Fruit fly (Drosophila melanogaster) whole organism, wandering third instar larva: ENCODE results near the gene Cln7.

Experiments
- Abd-B ChIP-seq: fragments of >200 bp; optimal IDR thresholded peaks from 2 replicates; lab custom pipeline; 2017; ENCODE audit warnings: missing biosample characterization, missing genetic modification characterization
- CrebA ChIP-seq: fragments of 200-800 bp; sonication (Bioruptor generic); optimal IDR thresholded peaks from 2 replicates; lab custom pipeline; 2016; ENCODE audit warnings: missing biosample characterization, mild to moderate bottlenecking, missing genetic modification characterization, borderline replicate concordance
- Hr78 ChIP-seq: fragments of >200 bp; optimal IDR thresholded peaks from 2 replicates; lab custom pipeline; 2017; ENCODE audit warnings: missing biosample characterization, missing genetic modification characterization
- OdsH ChIP-seq: fragments of 200-800 bp; sonication (Bioruptor generic); optimal IDR thresholded peaks from 2 replicates; lab custom pipeline; 2016; ENCODE audit warnings: missing biosample characterization, mild to moderate bottlenecking, missing genetic modification characterization
- Sp1 ChIP-seq: fragments of 200-800 bp; sonication (Bioruptor generic); optimal IDR thresholded peaks from 3 replicates; lab custom pipeline; 2019; ENCODE audit warnings: missing biosample characterization, mild to moderate bottlenecking, missing genetic modification characterization, moderate library complexity
- dmrt93B ChIP-seq: fragments of 200-800 bp; sonication (Bioruptor generic); optimal IDR thresholded peaks from 2 replicates; lab custom pipeline; 2018; ENCODE audit warnings: missing biosample characterization, mild to moderate bottlenecking, missing genetic modification characterization
- dsf ChIP-seq: sonication (Bioruptor generic); optimal IDR thresholded peaks from 2 replicates; lab custom pipeline; 2016; ENCODE audit warnings: missing biosample characterization, missing genetic modification characterization, borderline replicate concordance
- fru ChIP-seq: fragments of 200-800 bp; sonication (Bioruptor generic); optimal IDR thresholded peaks from 3 replicates; lab custom pipeline; 2016; ENCODE audit warnings: missing biosample characterization, mild to moderate bottlenecking, missing genetic modification characterization
- h ChIP-seq: fragments of 200-800 bp; sonication (Bioruptor generic); optimal IDR thresholded peaks from 3 replicates; lab custom pipeline; 2016; ENCODE audit warnings: missing biosample characterization, mild to moderate bottlenecking, missing genetic modification characterization
- lola ChIP-seq: fragments of >200 bp; optimal IDR thresholded peaks from 2 replicates; lab custom pipeline; 2017; ENCODE audit warnings: missing biosample characterization, missing genetic modification characterization
- pan ChIP-seq: fragments of >200 bp; optimal IDR thresholded peaks from 2 replicates; lab custom pipeline; 2017
- sage ChIP-seq: fragments of 200-800 bp; sonication (Bioruptor generic); optimal IDR thresholded peaks from 2 replicates; lab custom pipeline; 2016; ENCODE audit warnings: missing biosample characterization, mild to moderate bottlenecking, missing genetic modification characterization
- usp ChIP-seq: fragments of >200 bp; optimal IDR thresholded peaks from 2 replicates; lab custom pipeline; 2017; ENCODE audit warnings: missing biosample characterization, missing genetic modification characterization

DNA sequence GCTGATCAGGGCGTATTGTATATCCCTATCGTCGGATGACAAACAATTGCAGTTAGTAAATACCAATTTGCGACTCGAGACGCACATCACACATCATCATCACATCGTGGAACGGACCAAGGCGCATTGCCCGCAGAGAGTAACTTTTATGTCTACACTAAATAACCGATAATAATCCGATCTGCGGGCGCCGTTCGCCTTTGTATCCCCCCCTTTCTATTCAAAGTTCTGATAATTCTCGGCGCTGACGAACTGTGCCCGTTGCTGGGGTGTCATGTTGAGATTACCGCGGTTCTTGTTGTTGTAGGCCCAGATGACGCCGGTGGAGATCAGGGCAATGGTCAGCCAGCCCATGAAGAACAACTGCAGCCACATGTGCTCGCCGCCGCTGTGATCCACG, 18.3 kb downstream of the Cln7 start:
- no peak for TF ChIP-seq Hr78 (GFP tag; lab: Kevin White, UChicago)
- no peak for TF ChIP-seq lola (GFP tag; lab: Kevin White, UChicago)
- TF ChIP-seq usp (GFP tag; lab: Kevin White, UChicago) = no peak
- TF ChIP-seq pan = no peak
- no peak for TF ChIP-seq dsf (GFP tag; lab: Kevin White, UChicago)
- no peak for TF ChIP-seq dmrt93B (GFP tag; lab: Kevin White, UChicago)
- no peak for TF ChIP-seq CrebA (GFP tag; lab: Kevin White, UChicago)
- no peak for TF ChIP-seq Abd-B (GFP tag; lab: Kevin White, UChicago)
- TF ChIP-seq OdsH (GFP tag; lab: Kevin White, UChicago) = no peak
- TF ChIP-seq h (GFP tag; lab: Kevin White, UChicago) = no peak
- no peak for TF ChIP-seq Sp1 (GFP tag; lab: Kevin White, UChicago)
- no peak for TF ChIP-seq sage (GFP tag; lab: Kevin White, UChicago)
- no peak for TF ChIP-seq fru (GFP tag; lab: Kevin White, UChicago)
